Worm (Caenorhabditis elegans) whole organism, L4 larva: ENCODE data around the gene C28A5.6.

Experiments used
- F10B5.3 ChIP-seq: sonication (generic microtip); optimal IDR thresholded peaks from 2 replicates; lab custom pipeline; 2016; ENCODE audit warnings: mild to moderate bottlenecking, missing genetic modification characterization, missing compliant biosample characterization
- F26F4.8 ChIP-seq: fragments of 200-800 bp; sonication (Bioruptor generic); conservative IDR thresholded peaks from 2 replicates; pipeline ENCODE4 v1.3.6; 2022; ENCODE audit warnings: missing genetic modification characterization, missing compliant biosample characterization
- R02D3.7 ChIP-seq: fragments of 150-350 bp; sonication (generic microtip); optimal IDR thresholded peaks from 3 replicates; lab custom pipeline; 2014; ENCODE audit warnings: missing biosample characterization, missing genetic modification characterization
- Y48G9A.11 ChIP-seq: fragments of 200-800 bp; sonication (Bioruptor generic); IDR thresholded peaks from 2 replicates; pipeline ENCODE4 v1.3.6; 2022; ENCODE audit warnings: missing genetic modification reagents, missing genetic modification characterization, missing compliant biosample characterization
- Y5F2A.4 ChIP-seq: fragments of 200-800 bp; sonication (Bioruptor generic); optimal IDR thresholded peaks from 2 replicates; lab custom pipeline; 2018; ENCODE audit warnings: mild to moderate bottlenecking, missing genetic modification characterization, missing compliant biosample characterization
- ZK337.2 ChIP-seq: fragments of 200-800 bp; sonication (Bioruptor generic); IDR thresholded peaks from 2 replicates; pipeline ENCODE4 v1.3.6; 2022; ENCODE audit warnings: missing genetic modification reagents, missing genetic modification characterization, missing compliant biosample characterization
- arid-1 ChIP-seq: fragments of 200-800 bp; sonication (Bioruptor generic); conservative IDR thresholded peaks from 2 replicates; pipeline ENCODE4 v1.3.6; 2022; ENCODE audit warnings: missing genetic modification reagents, missing genetic modification characterization, missing compliant biosample characterization
- ceh-32 ChIP-seq: sonication (generic microtip); optimal IDR thresholded peaks from 2 replicates; lab custom pipeline; 2016; ENCODE audit warnings: mild to moderate bottlenecking, missing genetic modification characterization, missing compliant biosample characterization; ENCODE audit not compliant: poor library complexity
- ceh-82 ChIP-seq: sonication (generic microtip); optimal IDR thresholded peaks from 2 replicates; lab custom pipeline; 2017; ENCODE audit warnings: missing biosample characterization, missing genetic modification characterization
- daf-16 ChIP-seq, 3 experiments: sonication (generic microtip); optimal IDR thresholded peaks; 2 replicates each; lab custom pipeline; 2016 to 2017; ENCODE audit warnings: missing genetic modification characterization in 3 of 3, missing genetic modification reagents in 3 of 3, mild to moderate bottlenecking in 2 of 3, missing compliant biosample characterization in 2 of 3, missing biosample characterization in 1 of 3, moderate library complexity in 1 of 3
- daf-19 ChIP-seq: fragments of 200-800 bp; sonication (Bioruptor generic); conservative IDR thresholded peaks from 2 replicates; pipeline ENCODE4 v1.3.6; 2022; ENCODE audit warnings: missing genetic modification characterization, missing compliant biosample characterization
- daf-8 ChIP-seq: fragments of 200-800 bp; sonication (Bioruptor generic); IDR thresholded peaks from 2 replicates; pipeline ENCODE4 v1.3.6; 2022; ENCODE audit warnings: missing genetic modification characterization, missing compliant biosample characterization
- dmd-6 ChIP-seq: fragments of 200-800 bp; sonication (Bioruptor generic); IDR thresholded peaks from 2 replicates; pipeline ENCODE4 v1.3.6; 2022; ENCODE audit warnings: missing genetic modification reagents, missing genetic modification characterization, missing compliant biosample characterization
- dmd-8 ChIP-seq: fragments of 200-800 bp; sonication (Bioruptor generic); IDR thresholded peaks from 2 replicates; pipeline ENCODE4 v1.3.6; 2022; ENCODE audit warnings: missing genetic modification characterization, missing compliant biosample characterization
- dve-1 ChIP-seq: sonication (generic microtip); optimal IDR thresholded peaks from 2 replicates; lab custom pipeline; 2017; ENCODE audit warnings: antibody characterized with exemption, mild to moderate bottlenecking, missing genetic modification characterization, missing compliant biosample characterization; ENCODE audit not compliant: insufficient read depth
- fkh-10 ChIP-seq: fragments of 150-350 bp; optimal IDR thresholded peaks from 2 replicates; lab custom pipeline; 2014; ENCODE audit warnings: missing biosample characterization, missing genetic modification reagents, missing genetic modification characterization
- fos-1 ChIP-seq: fragments of 150-350 bp; optimal IDR thresholded peaks from 2 replicates; lab custom pipeline; 2014; ENCODE audit warnings: missing biosample characterization, missing genetic modification characterization
- hlh-11 ChIP-seq: fragments of 200-800 bp; sonication (Bioruptor generic); optimal IDR thresholded peaks from 2 replicates; lab custom pipeline; 2018; ENCODE audit warnings: mild to moderate bottlenecking, missing genetic modification characterization, missing compliant biosample characterization
- hmg-1.1 ChIP-seq: fragments of 200-800 bp; sonication (Bioruptor generic); IDR thresholded peaks from 2 replicates; pipeline ENCODE4 v1.3.6; 2022; ENCODE audit warnings: missing genetic modification reagents, missing genetic modification characterization, missing compliant biosample characterization
- jun-1 ChIP-seq: fragments of 150-350 bp; optimal IDR thresholded peaks from 2 replicates; lab custom pipeline; 2014; ENCODE audit warnings: missing biosample characterization, missing genetic modification reagents, missing genetic modification characterization
- lin-38 ChIP-seq: fragments of 200-800 bp; sonication (Bioruptor generic); IDR thresholded peaks from 2 replicates; pipeline ENCODE4 v1.3.6; 2022; ENCODE audit warnings: missing genetic modification reagents, missing genetic modification characterization, missing compliant biosample characterization
- madf-9 ChIP-seq: fragments of 200-800 bp; sonication (Bioruptor generic); conservative IDR thresholded peaks from 2 replicates; pipeline ENCODE4 v1.3.6; 2022; ENCODE audit warnings: missing genetic modification reagents, missing genetic modification characterization, missing compliant biosample characterization
- mes-2 ChIP-seq: sonication (generic microtip); optimal IDR thresholded peaks from 2 replicates; lab custom pipeline; 2016; ENCODE audit warnings: missing genotype, mild to moderate bottlenecking, missing genetic modification characterization, missing compliant biosample characterization; ENCODE audit not compliant: poor library complexity, severe bottlenecking
- mxl-3 ChIP-seq: fragments of 200-800 bp; sonication (Bioruptor generic); optimal IDR thresholded peaks from 2 replicates; lab custom pipeline; 2018; ENCODE audit warnings: mild to moderate bottlenecking, missing genetic modification characterization, missing compliant biosample characterization
- nhr-102 ChIP-seq: sonication (generic microtip); optimal IDR thresholded peaks from 2 replicates; lab custom pipeline; 2016; ENCODE audit warnings: mild to moderate bottlenecking, missing genetic modification characterization, moderate library complexity, missing compliant biosample characterization
- nhr-11 ChIP-seq: fragments of 150-350 bp; optimal IDR thresholded peaks from 2 replicates; lab custom pipeline; 2014; ENCODE audit warnings: missing biosample characterization, missing genetic modification characterization
- nhr-237 ChIP-seq: sonication (generic microtip); optimal IDR thresholded peaks from 2 replicates; lab custom pipeline; 2017; ENCODE audit warnings: missing biosample characterization, missing genetic modification characterization
- nhr-25 ChIP-seq: sonication (generic microtip); optimal IDR thresholded peaks from 2 replicates; lab custom pipeline; 2017; ENCODE audit warnings: missing genetic modification characterization, mild to moderate bottlenecking, missing compliant biosample characterization, antibody characterized with exemption, moderate library complexity, borderline replicate concordance; ENCODE audit not compliant: insufficient read depth
- nhr-41 ChIP-seq: fragments of 200-800 bp; sonication (Bioruptor generic); IDR thresholded peaks from 2 replicates; pipeline ENCODE4 v1.3.6; 2022; ENCODE audit warnings: missing genetic modification reagents, missing genetic modification characterization, missing compliant biosample characterization
- nhr-42 ChIP-seq: fragments of 200-800 bp; sonication (Bioruptor generic); IDR thresholded peaks from 2 replicates; pipeline ENCODE4 v1.3.6; 2022; ENCODE audit warnings: missing genetic modification characterization, missing compliant biosample characterization
- nhr-6 ChIP-seq: fragments of 150-350 bp; optimal IDR thresholded peaks from 2 replicates; lab custom pipeline; 2014; ENCODE audit warnings: missing biosample characterization, missing genetic modification characterization
- pha-4 ChIP-seq, 2 experiments: fragments of 150-350 bp in 1 of 2; fragments of 200-800 bp in 1 of 2; sonication (Bioruptor generic) in 1 of 2; IDR thresholded peaks in 1 of 2; optimal IDR thresholded peaks in 1 of 2; 2 replicates each; pipeline versions ENCODE4 v1.3.6 to Lab custom; 2014 to 2022; ENCODE audit warnings: missing genetic modification characterization in 2 of 2, missing genetic modification reagents in 2 of 2, missing biosample characterization in 1 of 2, missing compliant biosample characterization in 1 of 2
- pqm-1 ChIP-seq: sonication (generic microtip); optimal IDR thresholded peaks from 2 replicates; lab custom pipeline; 2017; ENCODE audit warnings: missing biosample characterization, missing genetic modification characterization
- sdz-12 ChIP-seq: fragments of 200-800 bp; sonication (Bioruptor generic); optimal IDR thresholded peaks from 2 replicates; lab custom pipeline; 2018; ENCODE audit warnings: mild to moderate bottlenecking, missing genetic modification characterization, missing compliant biosample characterization
- spr-1 ChIP-seq: sonication (generic microtip); optimal IDR thresholded peaks from 2 replicates; lab custom pipeline; 2016; ENCODE audit warnings: mild to moderate bottlenecking, missing genetic modification characterization, missing compliant biosample characterization
- tag-97 ChIP-seq: fragments of 200-800 bp; sonication (Bioruptor generic); IDR thresholded peaks from 2 replicates; pipeline ENCODE4 v1.3.6; 2022; ENCODE audit warnings: missing genetic modification characterization, missing compliant biosample characterization
- unc-39 ChIP-seq: sonication (generic microtip); optimal IDR thresholded peaks from 2 replicates; lab custom pipeline; 2017; ENCODE audit warnings: missing biosample characterization, missing genetic modification characterization
- unc-62 ChIP-seq, 3 experiments: fragments of 150-350 bp in 1 of 3; sonication (generic microtip); optimal IDR thresholded peaks in 2 of 3; peaks in 1 of 3; 1 replicate in 1 of 3; 2 replicates in 2 of 3; lab custom pipeline; 2014 to 2017; ENCODE audit warnings: missing biosample characterization in 3 of 3, missing genetic modification characterization in 3 of 3, missing genetic modification reagents in 3 of 3, missing genotype in 1 of 3
- vab-7 ChIP-seq: fragments of 200-800 bp; sonication (Bioruptor generic); IDR thresholded peaks from 2 replicates; pipeline ENCODE4 v1.3.6; 2022; ENCODE audit warnings: missing genetic modification reagents, missing genetic modification characterization, missing compliant biosample characterization
- zag-1 ChIP-seq: fragments of 150-350 bp; optimal IDR thresholded peaks from 2 replicates; lab custom pipeline; 2014; ENCODE audit warnings: missing biosample characterization, missing genetic modification characterization
- zfp-2 ChIP-seq: sonication (generic microtip); optimal IDR thresholded peaks from 2 replicates; lab custom pipeline; 2016; ENCODE audit warnings: mild to moderate bottlenecking, missing genetic modification characterization, missing compliant biosample characterization
- zfp-3 ChIP-seq: fragments of 200-800 bp; sonication (Bioruptor generic); conservative IDR thresholded peaks from 2 replicates; pipeline ENCODE4 v1.3.6; 2022; ENCODE audit warnings: missing genetic modification reagents, missing genetic modification characterization, missing compliant biosample characterization
- zip-2 ChIP-seq: fragments of 150-350 bp; optimal IDR thresholded peaks from 2 replicates; lab custom pipeline; 2014; ENCODE audit warnings: missing biosample characterization, missing genetic modification characterization
- ztf-11 ChIP-seq: fragments of 150-350 bp; optimal IDR thresholded peaks from 2 replicates; lab custom pipeline; 2014; ENCODE audit warnings: missing biosample characterization, missing genetic modification characterization
- ztf-7 ChIP-seq: fragments of 150-350 bp; optimal IDR thresholded peaks from 2 replicates; lab custom pipeline; 2014; ENCODE audit warnings: missing biosample characterization, missing genetic modification characterization

Gene C28A5.6

ce11 chrIII:4449893-4450579 is 20.7 kb upstream of the C28A5.6 start, which contains the start of gene ceh-43 (continued):
- TF ChIP-seq nhr-25 (tag; lab: Kevin White, UChicago), result no peak
- TF ChIP-seq zag-1, result no peak
- no peak for TF ChIP-seq nhr-102
- TF ChIP-seq tag-97 (GFP tag; lab: Robert Waterston, UW), result no peak
- peak; percentile 62; the same call in 1 of the 2 replicates for TF ChIP-seq pha-4 (GFP tag; IDR thresholded peaks at IDR 0.05; lab: Robert Waterston, UW)
- no peak for TF ChIP-seq pha-4 (tag; optimal IDR thresholded peaks at IDR 0.05; lab: Kevin White, UChicago)
- TF ChIP-seq arid-1, result 0 out of 2 replicates have a peak, but pooled peaks have one; percentile 60
- TF ChIP-seq daf-8 (GFP tag; lab: Robert Waterston, UW), result no peak
- TF ChIP-seq unc-62 (GFP tag; optimal IDR thresholded peaks at IDR 0.05 in 1 of 2; lab: Kevin White, UChicago), result no peak
- TF ChIP-seq unc-62 (tag; optimal IDR thresholded peaks at IDR 0.05; lab: Kevin White, UChicago), result no peak
- no peak for TF ChIP-seq F10B5.3 (tag; lab: Kevin White, UChicago)
- no peak for TF ChIP-seq sdz-12 (GFP tag; lab: Kevin White, UChicago)
- TF ChIP-seq zfp-2, result no peak

ce11 chrIII:4449357-4449756 is 20.1 kb upstream of the C28A5.6 start:
- TF ChIP-seq nhr-237 (tag; lab: Kevin White, UChicago) (no peak), dmd-8 (GFP tag; lab: Robert Waterston, UW) (0 out of 2 replicates have a peak, but pooled peaks have one; percentile 60), mes-2 (tag; lab: Kevin White, UChicago) (peak; percentile 10), fkh-10 (GFP tag; lab: Kevin White, UChicago) (no peak), hmg-1.1 (no peak), nhr-25 (tag; lab: Kevin White, UChicago) (no peak), pqm-1 (tag; lab: Kevin White, UChicago) (no peak), daf-19 (peak; percentile 46; the same call in 1 of the 2 replicates), hlh-11 (tag; lab: Kevin White, UChicago) (no peak), ztf-11 (tag; lab: Kevin White, UChicago) (no peak), unc-39 (tag; lab: Kevin White, UChicago) (no peak), zip-2 (tag; lab: Kevin White, UChicago) (no peak), F26F4.8 (0 out of 2 replicates have a peak, but pooled peaks have one; percentile 28), lin-38 (GFP tag; lab: Robert Waterston, UW) (peak; percentile 63), vab-7 (GFP tag; lab: Robert Waterston, UW) (peak; percentile 49; the same call in 1 of the 2 replicates), ceh-32 (tag; lab: Kevin White, UChicago) (no peak), ZK337.2 (GFP tag; lab: Robert Waterston, UW) (no peak), unc-62 (GFP tag; optimal IDR thresholded peaks at IDR 0.05 in 1 of 2; lab: Kevin White, UChicago) (peak in 1 of 2 experiments; percentile 47), unc-62 (tag; optimal IDR thresholded peaks at IDR 0.05; lab: Kevin White, UChicago) (no peak), dmd-6 (GFP tag; lab: Robert Waterston, UW) (peak; percentile 32; the same call in 1 of the 2 replicates), ztf-7 (no peak), zfp-3 (GFP tag; lab: Robert Waterston, UW) (no peak), fos-1 (tag; lab: Kevin White, UChicago) (no peak), nhr-6 (tag; lab: Kevin White, UChicago) (no peak), dve-1 (tag; lab: Kevin White, UChicago) (peak; percentile 44), nhr-41 (GFP tag; lab: Robert Waterston, UW) (no peak), zfp-2 (no peak), nhr-11 (tag; lab: Kevin White, UChicago) (no peak), nhr-42 (GFP tag; lab: Robert Waterston, UW) (no peak), F10B5.3 (tag; lab: Kevin White, UChicago) (no peak), madf-9 (GFP tag; lab: Robert Waterston, UW) (no peak), Y5F2A.4 (GFP tag; lab: Kevin White, UChicago) (no peak), ceh-82 (tag; lab: Kevin White, UChicago) (no peak), zag-1 (no peak), spr-1 (tag; lab: Kevin White, UChicago) (no peak), jun-1 (tag; lab: Kevin White, UChicago) (no peak), mxl-3 (GFP tag; lab: Kevin White, UChicago) (no peak), Y48G9A.11 (GFP tag; lab: Robert Waterston, UW) (no peak), daf-16 (GFP tag; optimal IDR thresholded peaks at IDR 0.05; lab: Kevin White, UChicago) (peak in 1 of 2 experiments; percentile 64), daf-16 (tag; optimal IDR thresholded peaks at IDR 0.05; lab: Kevin White, UChicago) (no peak), R02D3.7 (tag; lab: Kevin White, UChicago) (no peak)
